Fruit fly (Drosophila melanogaster) whole organism, embryonic: Measurements from ENCODE around the gene mts.

Experiments used
- Abd-B ChIP-seq: fragments of 200-800 bp; sonication (Bioruptor generic); optimal IDR thresholded peaks from 2 replicates; lab custom pipeline; 2018; ENCODE audit warnings: missing biosample characterization, mild to moderate bottlenecking, missing genetic modification characterization, moderate library complexity
- Atf6 ChIP-seq: fragments of 200-800 bp; sonication (Bioruptor generic); IDR thresholded peaks from 2 replicates; pipeline ENCODE4 v1.3.6; 2022; ENCODE audit warnings: missing biosample characterization, missing genetic modification characterization
- CG10147 ChIP-seq: fragments of 200-800 bp; sonication (Bioruptor generic); optimal IDR thresholded peaks from 2 replicates; lab custom pipeline; 2019; ENCODE audit warnings: missing biosample characterization, mild to moderate bottlenecking, missing genetic modification characterization, moderate library complexity
- CG10654 ChIP-seq: fragments of 200-800 bp; sonication (Bioruptor generic); optimal IDR thresholded peaks from 2 replicates; lab custom pipeline; 2016; ENCODE audit warnings: missing biosample characterization, missing genetic modification characterization
- CG10979 ChIP-seq: fragments of 200-800 bp; sonication (Bioruptor generic); optimal IDR thresholded peaks from 2 replicates; lab custom pipeline; 2018; ENCODE audit warnings: missing biosample characterization, mild to moderate bottlenecking, missing genetic modification characterization, moderate library complexity
- CG1233 ChIP-seq: fragments of 200-800 bp; sonication (Bioruptor generic); optimal IDR thresholded peaks from 4 replicates; lab custom pipeline; 2018; ENCODE audit warnings: missing biosample characterization, mild to moderate bottlenecking, missing genetic modification characterization
- CG1529 ChIP-seq: fragments of 200-800 bp; sonication (Bioruptor generic); optimal IDR thresholded peaks from 3 replicates; lab custom pipeline; 2018; ENCODE audit warnings: missing biosample characterization, missing genetic modification characterization
- CG1602 ChIP-seq: fragments of 200-800 bp; sonication (Bioruptor generic); optimal IDR thresholded peaks from 3 replicates; lab custom pipeline; 2016; ENCODE audit warnings: missing biosample characterization, missing genetic modification characterization
- CG1603 ChIP-seq: fragments of 200-800 bp; sonication (Bioruptor generic); optimal IDR thresholded peaks from 2 replicates; lab custom pipeline; 2019; ENCODE audit warnings: missing biosample characterization, mild to moderate bottlenecking, missing genetic modification characterization, moderate library complexity
- CG17802 ChIP-seq: fragments of 200-800 bp; sonication (Bioruptor generic); optimal IDR thresholded peaks from 2 replicates; lab custom pipeline; 2018; ENCODE audit warnings: missing biosample characterization, mild to moderate bottlenecking, missing genetic modification characterization, moderate library complexity
- CG2129 ChIP-seq: fragments of 200-800 bp; sonication (Bioruptor generic); IDR thresholded peaks from 2 replicates; pipeline ENCODE4 v1.3.6; 2022; ENCODE audit warnings: missing biosample characterization, missing genetic modification characterization; ENCODE audit not compliant: partially characterized antibody
- CG31388 ChIP-seq: fragments of 200-800 bp; sonication (Bioruptor generic); optimal IDR thresholded peaks from 2 replicates; lab custom pipeline; 2016; ENCODE audit warnings: missing biosample characterization, missing genetic modification characterization
- CG4282 ChIP-seq: fragments of 200-800 bp; sonication (Bioruptor generic); optimal IDR thresholded peaks from 2 replicates; lab custom pipeline; 2016; ENCODE audit warnings: missing biosample characterization, missing genetic modification characterization
- CG4730 ChIP-seq: fragments of 200-800 bp; sonication (Bioruptor generic); IDR thresholded peaks from 2 replicates; pipeline ENCODE4 v1.3.6; 2022; ENCODE audit warnings: missing biosample characterization, missing genetic modification characterization
- CG6272 ChIP-seq: fragments of 200-800 bp; sonication (Bioruptor generic); IDR thresholded peaks from 2 replicates; pipeline ENCODE4 v1.3.6; 2022; ENCODE audit warnings: missing biosample characterization, missing genetic modification characterization
- CG8944 ChIP-seq: fragments of 200-800 bp; sonication (Bioruptor generic); optimal IDR thresholded peaks from 3 replicates; lab custom pipeline; 2016; ENCODE audit warnings: missing biosample characterization, missing genetic modification characterization
- CG9437 ChIP-seq: fragments of 200-800 bp; sonication (Bioruptor generic); optimal IDR thresholded peaks from 2 replicates; lab custom pipeline; 2018; ENCODE audit warnings: missing biosample characterization, mild to moderate bottlenecking, missing genetic modification characterization
- CTCF ChIP-seq: fragments of 200-800 bp; sonication (Bioruptor generic); optimal IDR thresholded peaks from 2 replicates; lab custom pipeline; 2017; ENCODE audit warnings: missing biosample characterization, mild to moderate bottlenecking, missing genetic modification characterization, moderate library complexity
- Dbx ChIP-seq: fragments of 200-800 bp; sonication (Bioruptor generic); IDR thresholded peaks from 3 replicates; pipeline ENCODE4 v1.3.6; 2022; ENCODE audit warnings: missing biosample characterization, missing genetic modification characterization
- Deaf1 ChIP-seq: fragments of 200-800 bp; optimal IDR thresholded peaks from 3 replicates; lab custom pipeline; 2019; ENCODE audit warnings: missing biosample characterization, mild to moderate bottlenecking, missing genetic modification characterization, moderate library complexity
- Dip3 ChIP-seq: fragments of 200-800 bp; sonication (Bioruptor generic); optimal IDR thresholded peaks from 3 replicates; lab custom pipeline; 2016; ENCODE audit warnings: missing biosample characterization, missing genetic modification characterization
- Hr78 ChIP-seq, 2 experiments: fragments of 200-800 bp in 1 of 2; fragments of >200 bp in 1 of 2; sonication (Bioruptor generic) in 1 of 2; optimal IDR thresholded peaks; 2 replicates each; lab custom pipeline; 2017 to 2019; ENCODE audit warnings: missing biosample characterization in 2 of 2, missing genetic modification characterization in 2 of 2, mild to moderate bottlenecking in 1 of 2, moderate library complexity in 1 of 2
- MESR4 ChIP-seq: fragments of 200-800 bp; sonication (Bioruptor generic); optimal IDR thresholded peaks from 2 replicates; lab custom pipeline; 2018; ENCODE audit warnings: missing biosample characterization, mild to moderate bottlenecking, missing genetic modification characterization, moderate library complexity
- Meics ChIP-seq: fragments of 200-800 bp; sonication (Bioruptor generic); optimal IDR thresholded peaks from 2 replicates; lab custom pipeline; 2017; ENCODE audit warnings: missing biosample characterization, mild to moderate bottlenecking, missing genetic modification characterization
- NFAT ChIP-seq: fragments of 200-800 bp; sonication (Bioruptor generic); IDR thresholded peaks from 2 replicates; pipeline ENCODE4 v1.3.6; 2022; ENCODE audit warnings: missing biosample characterization, missing genetic modification characterization
- Side ChIP-seq: fragments of 200-800 bp; sonication (Bioruptor generic); optimal IDR thresholded peaks from 2 replicates; lab custom pipeline; 2016; ENCODE audit warnings: missing biosample characterization, missing genetic modification characterization
- Spps ChIP-seq: fragments of 200-800 bp; sonication (Bioruptor generic); optimal IDR thresholded peaks from 2 replicates; lab custom pipeline; 2018; ENCODE audit warnings: missing biosample characterization, mild to moderate bottlenecking, missing genetic modification characterization
- Trl ChIP-seq, 3 experiments: fragments of >200 bp in 2 of 3; fragments of 200-800 bp in 1 of 3; sonication (Bioruptor generic) in 1 of 3; optimal IDR thresholded peaks; 2 replicates in 1 of 3; 3 replicates in 2 of 3; lab custom pipeline; 2016 to 2017; ENCODE audit warnings: missing biosample characterization in 1 of 3, missing genetic modification characterization in 1 of 3
- ato ChIP-seq: fragments of 200-800 bp; sonication (Bioruptor generic); IDR thresholded peaks from 2 replicates; pipeline ENCODE4 v1.3.6; 2022; ENCODE audit warnings: missing biosample characterization, missing genetic modification characterization; ENCODE audit not compliant: partially characterized antibody
- corto ChIP-seq: fragments of 200-800 bp; sonication (Bioruptor generic); optimal IDR thresholded peaks from 2 replicates; lab custom pipeline; 2016; ENCODE audit warnings: missing biosample characterization, mild to moderate bottlenecking, missing genetic modification characterization, moderate library complexity
- crc ChIP-seq: fragments of 200-800 bp; sonication (Bioruptor generic); optimal IDR thresholded peaks from 2 replicates; lab custom pipeline; 2016; ENCODE audit warnings: missing biosample characterization, missing genetic modification characterization
- dimm ChIP-seq: fragments of 200-800 bp; sonication (Bioruptor generic); IDR thresholded peaks from 2 replicates; pipeline ENCODE4 v1.3.6; 2022; ENCODE audit warnings: missing biosample characterization, missing genetic modification characterization
- esg ChIP-seq: fragments of 200-800 bp; sonication (Bioruptor generic); conservative IDR thresholded peaks from 2 replicates; pipeline ENCODE4 v1.3.6; 2022; ENCODE audit warnings: missing biosample characterization, missing genetic modification characterization
- grau ChIP-seq: fragments of 200-800 bp; optimal IDR thresholded peaks from 3 replicates; lab custom pipeline; 2019; ENCODE audit warnings: missing biosample characterization, mild to moderate bottlenecking, missing genetic modification characterization, moderate library complexity
- lmd ChIP-seq: fragments of 200-800 bp; sonication (Bioruptor generic); IDR thresholded peaks from 2 replicates; pipeline ENCODE4 v1.3.6; 2022; ENCODE audit warnings: missing biosample characterization, missing genetic modification characterization
- phol ChIP-seq: fragments of 200-800 bp; sonication (Bioruptor generic); optimal IDR thresholded peaks from 3 replicates; lab custom pipeline; 2018; ENCODE audit warnings: missing biosample characterization, mild to moderate bottlenecking, missing genetic modification characterization, moderate library complexity
- pros ChIP-seq: fragments of 200-800 bp; sonication (Bioruptor generic); optimal IDR thresholded peaks from 3 replicates; lab custom pipeline; 2019; ENCODE audit warnings: missing biosample characterization, mild to moderate bottlenecking, missing genetic modification characterization, moderate library complexity
- pum ChIP-seq: fragments of 200-800 bp; sonication (Bioruptor generic); optimal IDR thresholded peaks from 2 replicates; lab custom pipeline; 2016; ENCODE audit warnings: missing biosample characterization, missing genetic modification characterization
- pzg ChIP-seq: fragments of 200-800 bp; sonication (Bioruptor generic); optimal IDR thresholded peaks from 3 replicates; lab custom pipeline; 2018; ENCODE audit warnings: missing biosample characterization, mild to moderate bottlenecking, missing genetic modification characterization, moderate library complexity
- rib ChIP-seq: fragments of 200-800 bp; sonication (Bioruptor generic); IDR thresholded peaks from 2 replicates; pipeline ENCODE4 v1.3.6; 2022; ENCODE audit warnings: missing biosample characterization, missing genetic modification characterization
- run ChIP-seq: fragments of 200-800 bp; sonication (Bioruptor generic); optimal IDR thresholded peaks from 3 replicates; lab custom pipeline; 2018; ENCODE audit warnings: missing biosample characterization, mild to moderate bottlenecking, missing genetic modification characterization
- sens-2 ChIP-seq: fragments of 200-800 bp; sonication (Bioruptor generic); IDR thresholded peaks from 2 replicates; pipeline ENCODE4 v1.3.6; 2022; ENCODE audit warnings: missing biosample characterization, missing genetic modification characterization
- seq ChIP-seq: fragments of 200-800 bp; sonication (Bioruptor generic); IDR thresholded peaks from 2 replicates; pipeline ENCODE4 v1.3.6; 2022; ENCODE audit warnings: missing biosample characterization, missing genetic modification characterization
- sim ChIP-seq: fragments of 200-800 bp; sonication (Bioruptor generic); IDR thresholded peaks from 2 replicates; pipeline ENCODE4 v1.3.6; 2022; ENCODE audit warnings: missing biosample characterization, missing genetic modification characterization
- slbo ChIP-seq: fragments of 200-800 bp; sonication (Bioruptor generic); IDR thresholded peaks from 2 replicates; pipeline ENCODE4 v1.3.6; 2022; ENCODE audit warnings: missing biosample characterization, missing genetic modification characterization
- slp2 ChIP-seq: fragments of 200-800 bp; sonication (Bioruptor generic); optimal IDR thresholded peaks from 2 replicates; lab custom pipeline; 2016; ENCODE audit warnings: missing biosample characterization, missing genetic modification characterization
- tll ChIP-seq, 2 experiments: fragments of 200-800 bp in 1 of 2; fragments of >200 bp in 1 of 2; sonication (Bioruptor generic) in 1 of 2; optimal IDR thresholded peaks; 2 replicates each; lab custom pipeline; 2017 to 2019; ENCODE audit warnings: missing biosample characterization in 2 of 2, missing genetic modification characterization in 2 of 2, mild to moderate bottlenecking in 1 of 2, moderate library complexity in 1 of 2
- unc-4 ChIP-seq: fragments of 200-800 bp; sonication (Bioruptor generic); IDR thresholded peaks from 2 replicates; pipeline ENCODE4 v1.3.6; 2022; ENCODE audit warnings: missing biosample characterization, missing genetic modification characterization; ENCODE audit not compliant: partially characterized antibody
- wor ChIP-seq: fragments of 200-800 bp; sonication (Bioruptor generic); IDR thresholded peaks from 2 replicates; pipeline ENCODE4 v1.3.6; 2022; ENCODE audit warnings: missing biosample characterization, missing genetic modification characterization

mts gene

DNA sequence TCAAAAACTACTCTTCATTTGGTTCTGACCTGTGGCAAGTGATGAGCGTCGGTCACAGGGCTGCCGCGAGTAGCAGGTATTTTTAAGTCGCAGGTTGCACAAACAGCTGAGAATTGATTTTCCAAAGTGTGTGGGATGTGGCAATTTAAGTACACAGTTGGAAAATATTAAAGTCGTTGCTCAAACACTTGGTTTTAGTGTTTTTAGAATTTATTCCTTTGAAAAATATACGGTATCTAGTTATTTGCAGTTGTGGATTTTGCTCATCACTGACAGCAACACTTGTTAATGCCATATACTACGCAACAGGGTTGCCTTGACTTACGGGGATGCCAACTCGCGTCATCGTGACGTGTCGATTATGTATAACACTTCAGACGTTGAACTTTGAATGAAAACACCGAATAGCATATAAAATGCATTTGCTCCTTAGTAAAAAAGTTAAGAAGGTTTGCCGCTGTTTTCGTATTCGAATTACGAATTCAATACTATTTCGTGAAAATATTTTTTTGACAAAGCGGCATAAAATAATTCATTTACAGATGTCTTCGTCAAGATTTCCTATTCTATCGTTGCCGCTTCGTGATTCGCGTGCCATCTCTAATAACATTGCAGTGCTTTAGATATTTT, 27.5 kb upstream of the mts start, which contains the start of the genes Herp and r2d2 (continued):
- TF ChIP-seq sens-2 (GFP tag; lab: Robert Waterston, UW) = peak; percentile 43; the same call in 1 of the 2 replicates
- TF ChIP-seq pzg (GFP tag; lab: Kevin White, UChicago) = peak; percentile 68
- TF ChIP-seq Hr78 (GFP tag; optimal IDR thresholded peaks at IDR 0.05; lab: Kevin White, UChicago) = peak in 1 of 2 experiments; percentile 91
- peak; percentile 92 for TF ChIP-seq Atf6
- TF ChIP-seq CG6272 = peak; percentile 84
- peak; percentile 94 for TF ChIP-seq Side (GFP tag; lab: Kevin White, UChicago)
- peak; percentile 78 for TF ChIP-seq CG4730 (GFP tag; lab: Robert Waterston, UW)
- peak; percentile 79 for TF ChIP-seq NFAT
- TF ChIP-seq pum (GFP tag; lab: Kevin White, UChicago) = peak; percentile 94
- peak; percentile 90 for TF ChIP-seq lmd (GFP tag; lab: Robert Waterston, UW)
- peak; percentile 93 for TF ChIP-seq CG8944 (GFP tag; lab: Kevin White, UChicago)
- TF ChIP-seq CG1233 (GFP tag; lab: Kevin White, UChicago) = peak; percentile 89
- no peak for TF ChIP-seq Trl (optimal IDR thresholded peaks at IDR 0.05; lab: Kevin White, UChicago)
- peak; percentile 96 for TF ChIP-seq Trl (GFP tag; optimal IDR thresholded peaks at IDR 0.05; lab: Kevin White, UChicago)
- TF ChIP-seq ato (GFP tag; lab: Robert Waterston, UW) = peak; percentile 13; the same call in 1 of the 2 replicates
- TF ChIP-seq grau = peak; percentile 91
- peak; percentile 52 for TF ChIP-seq CG1529 (GFP tag; lab: Kevin White, UChicago)
- peak; percentile 93 for TF ChIP-seq slbo (GFP tag; lab: Robert Waterston, UW)
- TF ChIP-seq pros (GFP tag; lab: Kevin White, UChicago) = peak; percentile 34
- peak; percentile 90 for TF ChIP-seq CG4282 (GFP tag; lab: Kevin White, UChicago)
- peak; percentile 70 for TF ChIP-seq seq (GFP tag; lab: Robert Waterston, UW)
- TF ChIP-seq Deaf1 (tag; lab: Kevin White, UChicago) = peak; percentile 66
- TF ChIP-seq Dbx (GFP tag; lab: Robert Waterston, UW) = peak; percentile 94
- peak; percentile 85 for TF ChIP-seq unc-4 (GFP tag; lab: Robert Waterston, UW)
- peak; percentile 89 for TF ChIP-seq crc
- TF ChIP-seq CG31388 = peak; percentile 75
- peak; percentile 36 for TF ChIP-seq CTCF (GFP tag; lab: Kevin White, UChicago)
- peak; percentile 81 for TF ChIP-seq CG10979 (tag; lab: Kevin White, UChicago)
- TF ChIP-seq CG9437 (GFP tag; lab: Kevin White, UChicago) = peak; percentile 75
- TF ChIP-seq tll (GFP tag; optimal IDR thresholded peaks at IDR 0.05; lab: Kevin White, UChicago) = peak; percentile 70 to 99
- TF ChIP-seq CG1602 = peak; percentile 89
- peak; percentile 93 for TF ChIP-seq Dip3 (GFP tag; lab: Kevin White, UChicago)
- peak; percentile 90 for TF ChIP-seq phol
- peak; percentile 48 for TF ChIP-seq corto (GFP tag; lab: Kevin White, UChicago)
- TF ChIP-seq CG2129 (GFP tag; lab: Robert Waterston, UW) = peak; percentile 45
- peak; percentile 3 for TF ChIP-seq MESR4 (GFP tag; lab: Kevin White, UChicago)
- TF ChIP-seq Abd-B (GFP tag; lab: Kevin White, UChicago) = peak; percentile 93
- TF ChIP-seq slp2 (GFP tag; lab: Kevin White, UChicago) = peak; percentile 94
- TF ChIP-seq wor (GFP tag; lab: Robert Waterston, UW) = peak; percentile 84
- TF ChIP-seq Meics (GFP tag; lab: Kevin White, UChicago) = peak; percentile 92
- TF ChIP-seq esg = peak; percentile 90
- peak; percentile 90 for TF ChIP-seq CG1603 (tag; lab: Kevin White, UChicago)
- TF ChIP-seq CG10147 (GFP tag; lab: Kevin White, UChicago) = peak; percentile 86
- TF ChIP-seq CG17802 (tag; lab: Kevin White, UChicago) = peak; percentile 65
- TF ChIP-seq CG10654 (GFP tag; lab: Kevin White, UChicago) = peak; percentile 83
- peak; percentile 64 for TF ChIP-seq run
- TF ChIP-seq Spps = peak; percentile 69
- peak; percentile 53 for TF ChIP-seq dimm (GFP tag; lab: Robert Waterston, UW)
- TF ChIP-seq rib = peak; percentile 86
- TF ChIP-seq sim (GFP tag; lab: Robert Waterston, UW) = no peak
